Worm (Caenorhabditis elegans) whole organism, late embryonic: Measurements from ENCODE around the gene F23F12.3.

Experiments
- C08G9.2 ChIP-seq: sonication (generic microtip); optimal IDR thresholded peaks from 2 replicates; lab custom pipeline; 2016; ENCODE audit warnings: mild to moderate bottlenecking, missing genetic modification characterization, moderate library complexity, missing compliant biosample characterization
- F13H6.1 ChIP-seq: sonication (generic microtip); optimal IDR thresholded peaks from 2 replicates; lab custom pipeline; 2016; ENCODE audit warnings: missing genetic modification characterization, missing compliant biosample characterization
- K09A11.1 ChIP-seq: sonication (generic microtip); optimal IDR thresholded peaks from 2 replicates; lab custom pipeline; 2017; ENCODE audit warnings: antibody characterized with exemption, mild to moderate bottlenecking, missing genetic modification characterization, missing compliant biosample characterization; ENCODE audit not compliant: insufficient read depth
- T23F11.4 ChIP-seq: fragments of 200-800 bp; sonication (Bioruptor generic); optimal IDR thresholded peaks from 2 replicates; lab custom pipeline; 2018; ENCODE audit warnings: mild to moderate bottlenecking, missing genetic modification characterization, missing compliant biosample characterization
- ahr-1 ChIP-seq: sonication (generic microtip); optimal IDR thresholded peaks from 2 replicates; lab custom pipeline; 2016; ENCODE audit warnings: missing genetic modification characterization, missing compliant biosample characterization
- ceh-14 ChIP-seq: sonication (generic microtip); optimal IDR thresholded peaks from 2 replicates; lab custom pipeline; 2016; ENCODE audit warnings: missing genotype, missing genetic modification characterization, missing compliant biosample characterization
- ceh-18 ChIP-seq: sonication (generic microtip); optimal IDR thresholded peaks from 2 replicates; lab custom pipeline; 2016; ENCODE audit warnings: missing genetic modification characterization, missing compliant biosample characterization
- ceh-19 ChIP-seq: fragments of 200-800 bp; sonication (Bioruptor generic); optimal IDR thresholded peaks from 2 replicates; lab custom pipeline; 2018; ENCODE audit warnings: mild to moderate bottlenecking, missing genetic modification characterization, missing compliant biosample characterization
- ceh-2 ChIP-seq: sonication (generic microtip); optimal IDR thresholded peaks from 2 replicates; lab custom pipeline; 2016; ENCODE audit warnings: missing genotype, missing genetic modification characterization, missing compliant biosample characterization
- ceh-31 ChIP-seq: sonication (generic microtip); optimal IDR thresholded peaks from 2 replicates; lab custom pipeline; 2016; ENCODE audit warnings: missing genetic modification characterization, missing compliant biosample characterization
- ceh-34 ChIP-seq: sonication (generic microtip); optimal IDR thresholded peaks from 2 replicates; lab custom pipeline; 2016; ENCODE audit warnings: mild to moderate bottlenecking, missing genetic modification characterization, missing compliant biosample characterization
- ceh-48 ChIP-seq: sonication (generic microtip); optimal IDR thresholded peaks from 2 replicates; lab custom pipeline; 2016; ENCODE audit warnings: missing genetic modification characterization, inconsistent platforms, missing compliant biosample characterization
- che-1 ChIP-seq: sonication (generic microtip); optimal IDR thresholded peaks from 2 replicates; lab custom pipeline; 2016; ENCODE audit warnings: mild to moderate bottlenecking, missing genetic modification characterization, missing compliant biosample characterization
- dve-1 ChIP-seq: sonication (generic microtip); optimal IDR thresholded peaks from 2 replicates; lab custom pipeline; 2017; ENCODE audit warnings: antibody characterized with exemption, mild to moderate bottlenecking, missing genetic modification characterization, missing compliant biosample characterization
- elt-2 ChIP-seq: sonication (generic microtip); optimal IDR thresholded peaks from 2 replicates; lab custom pipeline; 2016; ENCODE audit warnings: missing genetic modification reagents, missing genetic modification characterization, missing compliant biosample characterization
- elt-4 ChIP-seq: sonication (generic microtip); optimal IDR thresholded peaks from 2 replicates; lab custom pipeline; 2016; ENCODE audit warnings: missing genetic modification characterization, missing compliant biosample characterization
- ets-4 ChIP-seq: sonication (generic microtip); optimal IDR thresholded peaks from 2 replicates; lab custom pipeline; 2016; ENCODE audit warnings: missing genetic modification characterization, missing compliant biosample characterization
- eyg-1 ChIP-seq: sonication (generic microtip); optimal IDR thresholded peaks from 2 replicates; lab custom pipeline; 2016; ENCODE audit warnings: missing genotype, missing genetic modification characterization, missing compliant biosample characterization
- fkh-10 ChIP-seq: fragments of 150-350 bp; optimal IDR thresholded peaks from 2 replicates; lab custom pipeline; 2014; ENCODE audit warnings: missing biosample characterization, missing genetic modification reagents, missing genetic modification characterization
- fkh-6 ChIP-seq: sonication (generic microtip); optimal IDR thresholded peaks from 2 replicates; lab custom pipeline; 2016; ENCODE audit warnings: missing genetic modification characterization, missing compliant biosample characterization
- gmeb-2 ChIP-seq: sonication (generic microtip); optimal IDR thresholded peaks from 2 replicates; lab custom pipeline; 2016; ENCODE audit warnings: missing genetic modification characterization, inconsistent platforms, missing compliant biosample characterization
- hlh-15 ChIP-seq: sonication (generic microtip); optimal IDR thresholded peaks from 2 replicates; lab custom pipeline; 2016; ENCODE audit warnings: missing genetic modification characterization, missing compliant biosample characterization
- hlh-30 ChIP-seq: sonication (generic microtip); optimal IDR thresholded peaks from 2 replicates; lab custom pipeline; 2017; ENCODE audit warnings: antibody characterized with exemption, missing genetic modification characterization, missing compliant biosample characterization; ENCODE audit not compliant: insufficient read depth
- hlh-8 ChIP-seq: sonication (generic microtip); optimal IDR thresholded peaks from 2 replicates; lab custom pipeline; 2016; ENCODE audit warnings: missing genotype, missing genetic modification characterization, missing compliant biosample characterization
- lim-6 ChIP-seq: sonication (generic microtip); optimal IDR thresholded peaks from 2 replicates; lab custom pipeline; 2016; ENCODE audit warnings: missing genetic modification characterization, missing compliant biosample characterization
- lin-11 ChIP-seq: fragments of 200-800 bp; sonication (Bioruptor generic); optimal IDR thresholded peaks from 2 replicates; lab custom pipeline; 2018; ENCODE audit warnings: mild to moderate bottlenecking, missing genetic modification characterization, missing compliant biosample characterization
- mec-3 ChIP-seq: sonication (generic microtip); optimal IDR thresholded peaks from 2 replicates; lab custom pipeline; 2016; ENCODE audit warnings: borderline replicate concordance, missing genetic modification characterization, missing compliant biosample characterization
- nfya-1 ChIP-seq: sonication (generic microtip); optimal IDR thresholded peaks from 2 replicates; lab custom pipeline; 2017; ENCODE audit warnings: missing genetic modification characterization, mild to moderate bottlenecking, missing compliant biosample characterization, antibody characterized with exemption, moderate library complexity
- nhr-11 ChIP-seq: fragments of 150-350 bp; optimal IDR thresholded peaks from 2 replicates; lab custom pipeline; 2014; ENCODE audit warnings: missing biosample characterization, missing genetic modification characterization
- pag-3 ChIP-seq: sonication (generic microtip); optimal IDR thresholded peaks from 2 replicates; lab custom pipeline; 2016; ENCODE audit warnings: missing compliant biosample characterization, missing genetic modification characterization, borderline replicate concordance
- pat-9 ChIP-seq: fragments of 200-800 bp; sonication (Bioruptor generic); optimal IDR thresholded peaks from 2 replicates; lab custom pipeline; 2018; ENCODE audit warnings: mild to moderate bottlenecking, missing genetic modification characterization, moderate library complexity, missing compliant biosample characterization
- pax-1 ChIP-seq: fragments of 150-350 bp; optimal IDR thresholded peaks from 2 replicates; lab custom pipeline; 2014; ENCODE audit warnings: missing biosample characterization, missing genetic modification characterization
- pha-2 ChIP-seq: sonication (generic microtip); optimal IDR thresholded peaks from 2 replicates; lab custom pipeline; 2017; ENCODE audit warnings: mild to moderate bottlenecking, missing genetic modification characterization, missing compliant biosample characterization
- pha-4 ChIP-seq: fragments of 150-350 bp; optimal IDR thresholded peaks from 2 replicates; lab custom pipeline; 2018; ENCODE audit warnings: missing biosample characterization, missing genetic modification reagents, missing genetic modification characterization
- pqm-1 ChIP-seq: sonication (generic microtip); optimal IDR thresholded peaks from 2 replicates; lab custom pipeline; 2016; ENCODE audit warnings: missing genetic modification characterization, missing compliant biosample characterization
- pros-1 ChIP-seq: fragments of 150-350 bp; optimal IDR thresholded peaks from 2 replicates; lab custom pipeline; 2014; ENCODE audit warnings: missing biosample characterization, missing genetic modification reagents, missing genetic modification characterization
- rnt-1 ChIP-seq: sonication (generic microtip); optimal IDR thresholded peaks from 2 replicates; lab custom pipeline; 2016; ENCODE audit warnings: missing genetic modification characterization, missing compliant biosample characterization
- sdc-2 ChIP-seq: sonication (generic microtip); optimal IDR thresholded peaks from 2 replicates; lab custom pipeline; 2016; ENCODE audit warnings: missing genotype, missing genetic modification characterization, missing compliant biosample characterization
- sox-4 ChIP-seq: sonication (generic microtip); optimal IDR thresholded peaks from 2 replicates; lab custom pipeline; 2017; ENCODE audit warnings: mild to moderate bottlenecking, missing genetic modification characterization, inconsistent platforms, missing compliant biosample characterization
- syd-9 ChIP-seq: sonication (generic microtip); optimal IDR thresholded peaks from 2 replicates; lab custom pipeline; 2016; ENCODE audit warnings: mild to moderate bottlenecking, missing genetic modification characterization, moderate library complexity, missing compliant biosample characterization
- tbx-2 ChIP-seq: sonication (generic microtip); optimal IDR thresholded peaks from 2 replicates; lab custom pipeline; 2016; ENCODE audit warnings: missing genetic modification characterization, missing compliant biosample characterization
- ttx-3 ChIP-seq: sonication (generic microtip); optimal IDR thresholded peaks from 2 replicates; lab custom pipeline; 2016; ENCODE audit warnings: missing genetic modification reagents, missing genetic modification characterization, missing compliant biosample characterization
- unc-3 ChIP-seq, 2 experiments: fragments of 200-800 bp in 1 of 2; sonication (Bioruptor generic) in 1 of 2; sonication (generic microtip) in 1 of 2; conservative IDR thresholded peaks in 1 of 2; optimal IDR thresholded peaks in 1 of 2; 2 replicates each; pipeline versions ENCODE4 v1.3.6 to Lab custom; 2016 to 2022; ENCODE audit warnings: missing compliant biosample characterization in 2 of 2, missing genetic modification characterization in 2 of 2, missing genetic modification reagents in 1 of 2
- unc-42 ChIP-seq: sonication (generic microtip); optimal IDR thresholded peaks from 2 replicates; lab custom pipeline; 2016; ENCODE audit warnings: missing genotype, missing genetic modification characterization, missing compliant biosample characterization
- unc-86 ChIP-seq: sonication (generic microtip); optimal IDR thresholded peaks from 2 replicates; lab custom pipeline; 2016; ENCODE audit warnings: missing genetic modification characterization, missing compliant biosample characterization
- ztf-16 ChIP-seq: sonication (generic microtip); optimal IDR thresholded peaks from 2 replicates; lab custom pipeline; 2017; ENCODE audit warnings: missing genetic modification characterization, missing compliant biosample characterization

Gene F23F12.3

ce11 chrIII:6531099-6531498 is 30.8 kb downstream of the F23F12.3 start, which contains the start of gene C09E7.11:
C09E7.11 (plus strand) TSS chrIII:6531399.
- no peak for TF ChIP-seq ahr-1
- TF ChIP-seq eyg-1 (tag; lab: Kevin White, UChicago): no peak
- no peak for TF ChIP-seq pha-4 (tag; lab: Kevin White, UChicago)
- TF ChIP-seq gmeb-2 (tag; lab: Kevin White, UChicago): no peak
- no peak for TF ChIP-seq ceh-19 (GFP tag; lab: Kevin White, UChicago)
- TF ChIP-seq hlh-8 (tag; lab: Kevin White, UChicago): no peak
- TF ChIP-seq lin-11: no peak
- TF ChIP-seq mec-3: no peak
- TF ChIP-seq ceh-48 (tag; lab: Kevin White, UChicago): no peak
- TF ChIP-seq fkh-10 (GFP tag; lab: Kevin White, UChicago): no peak
- no peak for TF ChIP-seq che-1 (tag; lab: Kevin White, UChicago)
- no peak for TF ChIP-seq ztf-16 (tag; lab: Kevin White, UChicago)
- TF ChIP-seq rnt-1 (tag; lab: Kevin White, UChicago): no peak
- no peak for TF ChIP-seq unc-3 (GFP tag; conservative IDR thresholded peaks at IDR 0.05; lab: Robert Waterston, UW)
- no peak for TF ChIP-seq unc-3 (tag; optimal IDR thresholded peaks at IDR 0.05; lab: Kevin White, UChicago)

ce11 chrIII:6532647-6533046 is 32.3 kb downstream of the F23F12.3 start, which contains the start of gene srxa-5:
srxa-5 (plus strand) TSS chrIII:6532947.
- TF ChIP-seq unc-86 (tag; lab: Kevin White, UChicago) (no peak), pat-9 (tag; lab: Kevin White, UChicago) (no peak), pqm-1 (no peak), hlh-8 (tag; lab: Kevin White, UChicago) (no peak), ceh-14 (tag; lab: Kevin White, UChicago) (no peak), lim-6 (tag; lab: Kevin White, UChicago) (no peak), dve-1 (tag; lab: Kevin White, UChicago) (no peak), pax-1 (no peak), pros-1 (tag; lab: Kevin White, UChicago) (no peak), pag-3 (tag; lab: Kevin White, UChicago) (no peak), hlh-30 (no peak), gmeb-2 (tag; lab: Kevin White, UChicago) (no peak), nhr-11 (tag; lab: Kevin White, UChicago) (no peak), K09A11.1 (tag; lab: Kevin White, UChicago) (no peak), ttx-3 (tag; lab: Kevin White, UChicago) (no peak), C08G9.2 (no peak), ceh-2 (no peak), ceh-18 (no peak)

DNA sequence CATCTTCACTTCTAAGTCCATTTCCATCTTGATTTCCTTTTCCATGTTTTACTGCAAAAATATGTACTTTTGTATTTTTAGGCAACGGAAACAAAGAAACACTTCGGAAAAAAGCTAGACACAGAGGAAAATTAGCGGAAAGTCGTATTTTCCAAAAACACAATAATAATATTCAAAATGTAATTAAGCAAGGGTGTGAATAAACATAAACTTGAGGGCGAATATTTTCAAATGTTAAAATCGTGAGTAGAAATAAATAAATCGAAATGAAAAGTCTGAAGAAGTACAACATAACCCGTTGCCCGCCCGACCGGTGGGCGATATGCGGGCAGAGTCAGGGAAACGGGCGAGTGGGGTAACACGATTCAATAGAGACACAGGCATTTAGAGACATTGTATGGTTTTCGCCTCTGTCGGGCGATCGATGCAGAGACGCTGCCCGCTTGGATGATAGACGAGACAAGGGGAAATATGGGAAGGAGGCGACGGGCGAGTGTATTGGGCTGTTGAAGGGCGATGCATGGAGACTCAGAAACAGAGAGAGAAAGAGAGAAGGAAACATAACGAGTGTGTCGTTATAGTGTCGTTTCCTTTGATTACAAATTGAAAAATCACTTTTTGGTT is 36.7 kb downstream of the F23F12.3 start, which contains the start of gene C09E7.4:
Gene C09E7.4, minus strand, starts transcription at position 51 of the 624 bp plus-strand sequence.
- TF ChIP-seq ttx-3 (tag; lab: Kevin White, UChicago) (no peak), elt-2 (peak; percentile 29), sdc-2 (tag; lab: Kevin White, UChicago) (peak; percentile 59), ceh-18 (no peak), ceh-2 (peak; percentile 64), hlh-15 (tag; lab: Kevin White, UChicago) (no peak), unc-42 (tag; lab: Kevin White, UChicago) (peak; percentile 68), dve-1 (tag; lab: Kevin White, UChicago) (no peak), hlh-30 (no peak), nfya-1 (tag; lab: Kevin White, UChicago) (peak; percentile 71), hlh-8 (tag; lab: Kevin White, UChicago) (peak; percentile 37), ets-4 (tag; lab: Kevin White, UChicago) (peak; percentile 16), sox-4 (tag; lab: Kevin White, UChicago) (peak; percentile 29), fkh-10 (GFP tag; lab: Kevin White, UChicago) (no peak), pax-1 (no peak), fkh-6 (tag; lab: Kevin White, UChicago) (no peak), ceh-31 (tag; lab: Kevin White, UChicago) (peak; percentile 84), elt-4 (tag; lab: Kevin White, UChicago) (no peak), F13H6.1 (tag; lab: Kevin White, UChicago) (peak; percentile 8), pros-1 (tag; lab: Kevin White, UChicago) (peak; percentile 18), che-1 (tag; lab: Kevin White, UChicago) (peak; percentile 8), syd-9 (tag; lab: Kevin White, UChicago) (peak; percentile 55), ceh-14 (tag; lab: Kevin White, UChicago) (peak; percentile 69), T23F11.4 (peak; percentile 48), pha-2 (tag; lab: Kevin White, UChicago) (no peak), ceh-34 (tag; lab: Kevin White, UChicago) (peak; percentile 68), tbx-2 (tag; lab: Kevin White, UChicago) (peak; percentile 84), mec-3 (peak; percentile 36)
